Fruit fly (Drosophila melanogaster) whole organism, embryonic: ENCODE measurements around the gene CG6178.

Experiments
- Ada2b ChIP-seq: fragments of 200-800 bp; sonication (Bioruptor generic); IDR thresholded peaks from 2 replicates; pipeline ENCODE4 v1.3.6; 2022; ENCODE audit warnings: missing biosample characterization, missing genetic modification characterization
- Atf3 ChIP-seq: fragments of 200-800 bp; sonication (Bioruptor generic); optimal IDR thresholded peaks from 3 replicates; lab custom pipeline; 2016; ENCODE audit warnings: missing biosample characterization, missing genetic modification characterization
- CG10431 ChIP-seq: fragments of 200-800 bp; sonication (Bioruptor generic); optimal IDR thresholded peaks from 3 replicates; lab custom pipeline; 2018; ENCODE audit warnings: missing biosample characterization, mild to moderate bottlenecking, missing genetic modification characterization
- CG11456 ChIP-seq: fragments of 200-800 bp; sonication (Bioruptor generic); IDR thresholded peaks from 3 replicates; pipeline ENCODE4 v1.3.6; 2022; ENCODE audit warnings: missing biosample characterization, missing genetic modification characterization
- CG11504 ChIP-seq: fragments of 200-800 bp; sonication (Bioruptor generic); optimal IDR thresholded peaks from 3 replicates; lab custom pipeline; 2019; ENCODE audit warnings: missing biosample characterization, mild to moderate bottlenecking, missing genetic modification characterization, moderate library complexity
- CG11723 ChIP-seq: fragments of 200-800 bp; sonication (Bioruptor generic); optimal IDR thresholded peaks from 2 replicates; lab custom pipeline; 2017; ENCODE audit warnings: missing biosample characterization, mild to moderate bottlenecking, missing genetic modification characterization
- CG12155 ChIP-seq: fragments of 200-800 bp; sonication (Bioruptor generic); optimal IDR thresholded peaks from 3 replicates; lab custom pipeline; 2016; ENCODE audit warnings: missing biosample characterization, missing genetic modification characterization
- CG13296 ChIP-seq: fragments of 200-800 bp; sonication (Bioruptor generic); optimal IDR thresholded peaks from 3 replicates; lab custom pipeline; 2018; ENCODE audit warnings: missing biosample characterization, mild to moderate bottlenecking, missing genetic modification characterization
- CG15073 ChIP-seq: fragments of 200-800 bp; sonication (Bioruptor generic); optimal IDR thresholded peaks from 2 replicates; lab custom pipeline; 2016; ENCODE audit warnings: missing biosample characterization, missing genetic modification characterization
- CG16779 ChIP-seq: fragments of 200-800 bp; sonication (Bioruptor generic); IDR thresholded peaks from 2 replicates; pipeline ENCODE4 v1.3.6; 2022; ENCODE audit warnings: missing biosample characterization, missing genetic modification characterization
- CG17186 ChIP-seq: fragments of 200-800 bp; sonication (Bioruptor generic); optimal IDR thresholded peaks from 3 replicates; lab custom pipeline; 2017; ENCODE audit warnings: missing biosample characterization, missing genetic modification reagents, missing genetic modification characterization
- CG18476 ChIP-seq: fragments of 200-800 bp; sonication (Bioruptor generic); optimal IDR thresholded peaks from 2 replicates; lab custom pipeline; 2016; ENCODE audit warnings: missing biosample characterization, mild to moderate bottlenecking, missing genetic modification characterization
- CG18764 ChIP-seq: fragments of 200-800 bp; sonication (Bioruptor generic); optimal IDR thresholded peaks from 3 replicates; lab custom pipeline; 2016; ENCODE audit warnings: missing biosample characterization, missing genetic modification characterization
- CG2129 ChIP-seq: fragments of 200-800 bp; sonication (Bioruptor generic); IDR thresholded peaks from 2 replicates; pipeline ENCODE4 v1.3.6; 2022; ENCODE audit warnings: missing biosample characterization, missing genetic modification characterization; ENCODE audit not compliant: partially characterized antibody
- CG2202 ChIP-seq: fragments of 200-800 bp; sonication (Bioruptor generic); optimal IDR thresholded peaks from 2 replicates; lab custom pipeline; 2018; ENCODE audit warnings: missing biosample characterization, mild to moderate bottlenecking, missing genetic modification characterization
- CG31365 ChIP-seq: fragments of 200-800 bp; sonication (Bioruptor generic); optimal IDR thresholded peaks from 2 replicates; lab custom pipeline; 2018; ENCODE audit warnings: missing biosample characterization, mild to moderate bottlenecking, missing genetic modification characterization
- CG31388 ChIP-seq: fragments of 200-800 bp; sonication (Bioruptor generic); optimal IDR thresholded peaks from 2 replicates; lab custom pipeline; 2016; ENCODE audit warnings: missing biosample characterization, missing genetic modification characterization
- CG32772 ChIP-seq: fragments of 200-800 bp; sonication (Bioruptor generic); IDR thresholded peaks from 2 replicates; pipeline ENCODE4 v1.3.6; 2022; ENCODE audit warnings: missing biosample characterization, missing genetic modification characterization
- CG33557 ChIP-seq: fragments of 200-800 bp; sonication (Bioruptor generic); optimal IDR thresholded peaks from 2 replicates; lab custom pipeline; 2019; ENCODE audit warnings: missing biosample characterization, mild to moderate bottlenecking, missing genetic modification characterization, moderate library complexity
- CG3407 ChIP-seq: fragments of 200-800 bp; sonication (Bioruptor generic); optimal IDR thresholded peaks from 2 replicates; lab custom pipeline; 2018; ENCODE audit warnings: missing biosample characterization, mild to moderate bottlenecking, missing genetic modification characterization
- CG34224 ChIP-seq: fragments of 200-800 bp; sonication (Bioruptor generic); IDR thresholded peaks from 3 replicates; pipeline ENCODE4 v1.3.6; 2022; ENCODE audit warnings: missing biosample characterization, missing genetic modification characterization; ENCODE audit not compliant: partially characterized antibody
- CG4617 ChIP-seq: fragments of 200-800 bp; sonication (Bioruptor generic); optimal IDR thresholded peaks from 3 replicates; lab custom pipeline; 2016; ENCODE audit warnings: missing biosample characterization, missing genetic modification characterization, borderline replicate concordance
- CG7839 ChIP-seq: fragments of 200-800 bp; sonication (Bioruptor generic); optimal IDR thresholded peaks from 3 replicates; lab custom pipeline; 2018; ENCODE audit warnings: missing biosample characterization, mild to moderate bottlenecking, missing genetic modification characterization, moderate library complexity
- CG7963 ChIP-seq: fragments of 200-800 bp; sonication (Bioruptor generic); IDR thresholded peaks from 3 replicates; pipeline ENCODE4 v1.3.6; 2022; ENCODE audit warnings: missing biosample characterization, missing genetic modification characterization; ENCODE audit not compliant: partially characterized antibody
- CG8359 ChIP-seq: fragments of 200-800 bp; sonication (Bioruptor generic); optimal IDR thresholded peaks from 2 replicates; lab custom pipeline; 2017; ENCODE audit warnings: missing biosample characterization, mild to moderate bottlenecking, missing genetic modification characterization, borderline replicate concordance
- Fer1 ChIP-seq: fragments of 200-800 bp; sonication (Bioruptor generic); optimal IDR thresholded peaks from 2 replicates; lab custom pipeline; 2017; ENCODE audit warnings: missing biosample characterization, mild to moderate bottlenecking, missing genetic modification characterization
- Hsf ChIP-seq: fragments of 200-800 bp; sonication (Bioruptor generic); optimal IDR thresholded peaks from 3 replicates; lab custom pipeline; 2016; ENCODE audit warnings: missing biosample characterization, missing genetic modification characterization
- Med ChIP-seq: fragments of 200-800 bp; sonication (Bioruptor generic); peaks from one replicate; lab custom pipeline; 2016; ENCODE audit warnings: missing biosample characterization, missing genetic modification characterization, mild to moderate bottlenecking, inconsistent platforms, moderate library complexity
- Mrtf ChIP-seq: fragments of 200-800 bp; sonication (Bioruptor generic); IDR thresholded peaks from 3 replicates; pipeline ENCODE4 v1.3.6; 2022; ENCODE audit warnings: missing biosample characterization, missing genetic modification characterization
- Nf-YC ChIP-seq: fragments of 200-800 bp; optimal IDR thresholded peaks from 3 replicates; lab custom pipeline; 2019; ENCODE audit warnings: missing biosample characterization, mild to moderate bottlenecking, missing genetic modification characterization, moderate library complexity
- Opbp ChIP-seq: fragments of 200-800 bp; sonication (Bioruptor generic); IDR thresholded peaks from 3 replicates; pipeline ENCODE4 v1.3.6; 2022; ENCODE audit warnings: missing biosample characterization, missing genetic modification characterization; ENCODE audit not compliant: partially characterized antibody
- Six4 ChIP-seq: fragments of 200-800 bp; sonication (Bioruptor generic); optimal IDR thresholded peaks from 2 replicates; lab custom pipeline; 2016; ENCODE audit warnings: missing biosample characterization, missing genetic modification characterization
- ac ChIP-seq: fragments of 200-800 bp; sonication (Bioruptor generic); optimal IDR thresholded peaks from 3 replicates; lab custom pipeline; 2017; ENCODE audit warnings: missing biosample characterization, mild to moderate bottlenecking, missing genetic modification characterization
- ase ChIP-seq: fragments of 200-800 bp; sonication (Bioruptor generic); IDR thresholded peaks from 3 replicates; pipeline ENCODE4 v1.3.6; 2022; ENCODE audit warnings: missing biosample characterization, missing genetic modification characterization
- croc ChIP-seq: fragments of 200-800 bp; sonication (Bioruptor generic); conservative IDR thresholded peaks from 3 replicates; pipeline ENCODE4 v1.3.6; 2022; ENCODE audit warnings: missing biosample characterization, missing genetic modification characterization
- dpn ChIP-seq, 2 experiments: fragments of 200-800 bp; sonication (Bioruptor generic); optimal IDR thresholded peaks; 3 replicates each; lab custom pipeline; 2016; ENCODE audit warnings: missing biosample characterization in 2 of 2, missing genetic modification characterization in 2 of 2
- en ChIP-seq: fragments of 200-800 bp; sonication (Bioruptor generic); optimal IDR thresholded peaks from 2 replicates; lab custom pipeline; 2016; ENCODE audit warnings: missing biosample characterization, missing genetic modification characterization
- hkb ChIP-seq, 2 experiments: fragments of 200-800 bp in 1 of 2; fragments of >200 bp in 1 of 2; sonication (Bioruptor generic) in 1 of 2; IDR thresholded peaks in 1 of 2; optimal IDR thresholded peaks in 1 of 2; 2 replicates each; pipeline versions ENCODE4 v1.3.6 to Lab custom; 2017 to 2022; ENCODE audit warnings: missing biosample characterization in 1 of 2, missing genetic modification characterization in 1 of 2
- ind ChIP-seq: fragments of 200-800 bp; sonication (Bioruptor generic); optimal IDR thresholded peaks from 3 replicates; lab custom pipeline; 2016; ENCODE audit warnings: missing biosample characterization, missing genetic modification characterization
- lbe ChIP-seq: fragments of 200-800 bp; sonication (Bioruptor generic); optimal IDR thresholded peaks from 2 replicates; lab custom pipeline; 2016; ENCODE audit warnings: missing biosample characterization, mild to moderate bottlenecking, missing genetic modification characterization
- lola ChIP-seq, 3 experiments: fragments of >200 bp in 2 of 3; fragments of 200-800 bp in 1 of 3; sonication (Bioruptor generic) in 1 of 3; optimal IDR thresholded peaks; 2 replicates each; lab custom pipeline; 2017 to 2019; ENCODE audit warnings: missing biosample characterization in 3 of 3, missing genetic modification characterization in 3 of 3, mild to moderate bottlenecking in 1 of 3, moderate library complexity in 1 of 3
- nmo ChIP-seq: fragments of 200-800 bp; sonication (Bioruptor generic); optimal IDR thresholded peaks from 2 replicates; lab custom pipeline; 2018; ENCODE audit warnings: missing biosample characterization, mild to moderate bottlenecking, missing genetic modification characterization, moderate library complexity
- onecut ChIP-seq: fragments of 200-800 bp; sonication (Bioruptor generic); IDR thresholded peaks from 2 replicates; pipeline ENCODE4 v1.3.6; 2022; ENCODE audit warnings: missing biosample characterization, missing genetic modification characterization
- peb ChIP-seq: fragments of 200-800 bp; sonication (Bioruptor generic); IDR thresholded peaks from 2 replicates; pipeline ENCODE4 v1.3.6; 2022; ENCODE audit warnings: missing biosample characterization, missing genetic modification characterization
- repo ChIP-seq: fragments of 200-800 bp; sonication (Bioruptor generic); optimal IDR thresholded peaks from 2 replicates; lab custom pipeline; 2016; ENCODE audit warnings: missing biosample characterization, missing genetic modification characterization
- ro ChIP-seq: fragments of 200-800 bp; sonication (Bioruptor generic); IDR thresholded peaks from 2 replicates; pipeline ENCODE4 v1.3.6; 2022; ENCODE audit warnings: missing biosample characterization, missing genetic modification characterization
- sim ChIP-seq: fragments of 200-800 bp; sonication (Bioruptor generic); IDR thresholded peaks from 2 replicates; pipeline ENCODE4 v1.3.6; 2022; ENCODE audit warnings: missing biosample characterization, missing genetic modification characterization
- sob ChIP-seq: fragments of 200-800 bp; sonication (Bioruptor generic); IDR thresholded peaks from 2 replicates; pipeline ENCODE4 v1.3.6; 2022; ENCODE audit warnings: missing biosample characterization, missing genetic modification characterization
- wor ChIP-seq: fragments of 200-800 bp; sonication (Bioruptor generic); IDR thresholded peaks from 2 replicates; pipeline ENCODE4 v1.3.6; 2022; ENCODE audit warnings: missing biosample characterization, missing genetic modification characterization
- zen2 ChIP-seq: fragments of 200-800 bp; sonication (Bioruptor generic); IDR thresholded peaks from 3 replicates; pipeline ENCODE4 v1.3.6; 2022; ENCODE audit warnings: missing biosample characterization, missing genetic modification characterization; ENCODE audit not compliant: partially characterized antibody

Gene CG6178

DNA sequence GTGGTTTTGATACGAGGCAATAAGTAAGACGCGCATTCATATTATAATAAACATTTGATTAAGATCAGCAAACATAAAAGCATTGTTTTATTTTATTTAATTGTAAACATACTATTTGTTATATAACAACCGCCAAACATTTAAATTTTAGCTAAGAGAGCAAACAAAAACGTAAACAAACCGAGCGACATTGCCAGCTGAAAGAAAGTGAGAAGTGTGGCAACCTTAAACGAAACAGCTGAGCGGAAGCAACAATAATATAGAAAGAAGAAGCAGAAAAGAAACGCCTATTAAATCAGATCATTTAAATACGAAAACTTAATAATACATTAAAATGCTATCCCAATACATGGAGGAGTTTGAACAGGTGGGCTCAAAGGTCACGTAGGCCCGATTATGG is 17.6 kb upstream of the CG6178 start, which contains the start of gene Sec10 (continued):
- TF ChIP-seq CG34224 (0 out of 3 replicates have a peak, but pooled peaks have one; percentile 25), CG13296 (GFP tag; lab: Kevin White, UChicago) (no peak), CG11504 (no peak), ind (GFP tag; lab: Kevin White, UChicago) (no peak), CG33557 (no peak), Atf3 (GFP tag; lab: Kevin White, UChicago) (no peak), peb (no peak), en (GFP tag; lab: Kevin White, UChicago) (no peak), onecut (GFP tag; lab: Robert Waterston, UW) (no peak), ac (GFP tag; lab: Kevin White, UChicago) (no peak), CG3407 (GFP tag; lab: Kevin White, UChicago) (no peak), CG7839 (no peak), lbe (GFP tag; lab: Kevin White, UChicago) (peak; percentile 55), sim (GFP tag; lab: Robert Waterston, UW) (no peak), repo (GFP tag; lab: Kevin White, UChicago) (no peak), Mrtf (GFP tag; lab: Robert Waterston, UW) (no peak), lola (GFP tag; optimal IDR thresholded peaks at IDR 0.05; lab: Kevin White, UChicago) (no peak), CG2129 (no peak), CG12155 (no peak), CG16779 (no peak), CG32772 (GFP tag; lab: Robert Waterston, UW) (no peak), Fer1 (no peak), CG18764 (GFP tag; lab: Kevin White, UChicago) (no peak), CG31365 (tag; lab: Kevin White, UChicago) (no peak), hkb (optimal IDR thresholded peaks at IDR 0.05; lab: Kevin White, UChicago) (no peak), hkb (GFP tag; IDR thresholded peaks at IDR 0.05; lab: Robert Waterston, UW) (peak; percentile 41; the same call in 1 of the 2 replicates), Nf-YC (tag; lab: Kevin White, UChicago) (no peak), dpn (GFP tag; optimal IDR thresholded peaks at IDR 0.05; lab: Kevin White, UChicago) (no peak), CG31388 (no peak), ro (no peak), Opbp (GFP tag; lab: Robert Waterston, UW) (0 out of 3 replicates have a peak, but pooled peaks have one; percentile 37), CG18476 (GFP tag; lab: Kevin White, UChicago) (no peak), Med (GFP tag; lab: Kevin White, UChicago) (peak; percentile 67), CG11456 (GFP tag; lab: Robert Waterston, UW) (no peak), wor (GFP tag; lab: Robert Waterston, UW) (no peak), CG17186 (GFP tag; lab: Kevin White, UChicago) (peak; percentile 59), nmo (GFP tag; lab: Kevin White, UChicago) (no peak), sob (GFP tag; lab: Robert Waterston, UW) (no peak), CG7963 (0 out of 3 replicates have a peak, but pooled peaks have one; percentile 4), CG10431 (GFP tag; lab: Kevin White, UChicago) (peak; percentile 15), croc (GFP tag; lab: Robert Waterston, UW) (no peak), Six4 (GFP tag; lab: Kevin White, UChicago) (no peak), ase (no peak), CG4617 (GFP tag; lab: Kevin White, UChicago) (peak; percentile 43), CG15073 (GFP tag; lab: Kevin White, UChicago) (no peak), CG2202 (tag; lab: Kevin White, UChicago) (no peak), Ada2b (GFP tag; lab: Robert Waterston, UW) (no peak), CG8359 (GFP tag; lab: Kevin White, UChicago) (no peak), zen2 (GFP tag; lab: Robert Waterston, UW) (no peak), CG11723 (GFP tag; lab: Kevin White, UChicago) (no peak), Hsf (GFP tag; lab: Kevin White, UChicago) (peak; percentile 3)
